Worm (Caenorhabditis elegans) whole organism, young adult: Measurements from ENCODE around the gene F47F2.3.

Experiments used
- athp-1 ChIP-seq: sonication (generic microtip); optimal IDR thresholded peaks from 2 replicates; lab custom pipeline; 2017; ENCODE audit warnings: mild to moderate bottlenecking, missing genetic modification characterization, missing compliant biosample characterization
- ztf-26 ChIP-seq: sonication (generic microtip); optimal IDR thresholded peaks from 2 replicates; lab custom pipeline; 2017; ENCODE audit warnings: missing genetic modification characterization, missing compliant biosample characterization

- TF ChIP-seq ztf-26 (tag; lab: Kevin White, UChicago) (no peak), athp-1 (no peak)
Measured at ce11 chrX:3938950-3939349, 43.5 kb upstream of the F47F2.3 start, which contains the start of gene T19D2.3.
